Worm (Caenorhabditis elegans) whole organism, early embryonic: Measurements from ENCODE around the gene R09A8.5.

Experiments
- aly-1 ChIP-seq: sonication (generic microtip); optimal IDR thresholded peaks from 2 replicates; lab custom pipeline; 2016; ENCODE audit warnings: missing genetic modification characterization, missing compliant biosample characterization
- ama-1 ChIP-seq: fragments of 150-350 bp; optimal IDR thresholded peaks from 2 replicates; lab custom pipeline; 2014
- ceh-36 ChIP-seq: sonication (generic microtip); optimal IDR thresholded peaks from 2 replicates; lab custom pipeline; 2016; ENCODE audit warnings: missing genetic modification characterization, inconsistent platforms, missing compliant biosample characterization

- TF ChIP-seq ama-1 (lab: Kevin White, UChicago) (no peak), ceh-36 (no peak), aly-1 (tag; lab: Kevin White, UChicago) (no peak)
These were observed 16.2 kb upstream of the R09A8.5 start for ce11 chrX:12656420-12657033.
